Worm (Caenorhabditis elegans): ENCODE data around the gene F09E10.6.

F09E10.6 gene

DNA sequence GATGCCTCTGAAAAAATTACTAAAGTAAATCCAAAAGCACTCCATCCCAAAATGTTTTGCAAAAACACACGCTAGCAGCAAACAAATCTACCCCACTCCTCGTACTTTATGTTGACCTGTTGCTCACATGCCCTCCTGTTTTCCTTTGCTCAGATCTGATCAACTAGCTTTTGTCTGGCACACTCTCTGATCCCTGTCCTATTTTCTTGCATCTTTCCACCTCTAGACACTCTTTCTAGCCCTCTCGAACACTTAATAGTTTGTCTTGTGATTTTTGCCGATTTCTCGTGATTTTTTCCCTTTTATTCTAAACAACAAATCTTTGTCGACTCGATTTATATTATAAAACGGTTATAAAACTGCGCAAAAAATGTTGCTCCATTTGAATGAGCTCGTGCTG lies 38.7 kb upstream of the F09E10.6 start, which contains the start of gene K06A9.2 (continued):
- TF ChIP-seq mep-1 (tag; optimal IDR thresholded peaks at IDR 0.05) = peak; percentile 35
- no peak for TF ChIP-seq unc-98 (GFP tag; IDR thresholded peaks at IDR 0.05)
- TF ChIP-seq irx-1 (tag; optimal IDR thresholded peaks at IDR 0.05) = peak; percentile 6
- TF ChIP-seq fos-1 (tag; optimal IDR thresholded peaks at IDR 0.05) = no peak
- no peak for TF ChIP-seq efl-3 (GFP tag; optimal IDR thresholded peaks at IDR 0.05)
- no peak for TF ChIP-seq aha-1 (tag; optimal IDR thresholded peaks at IDR 0.05)
- TF ChIP-seq nhr-11 (tag; optimal IDR thresholded peaks at IDR 0.05) = peak; percentile 46
- no peak for TF ChIP-seq ceh-63 (GFP tag; optimal IDR thresholded peaks at IDR 0.05)
- no peak for TF ChIP-seq zag-1 (tag; optimal IDR thresholded peaks at IDR 0.05)
- peak; percentile 11 for TF ChIP-seq dsc-1 (tag; optimal IDR thresholded peaks at IDR 0.05)
- no peak for TF ChIP-seq sox-4 (tag; optimal IDR thresholded peaks at IDR 0.05)
- TF ChIP-seq ets-5 (GFP tag; IDR thresholded peaks at IDR 0.05) = no peak
- TF ChIP-seq snu-23 (GFP tag; optimal IDR thresholded peaks at IDR 0.05) = peak; percentile 58
- TF ChIP-seq lsy-2 (tag; optimal IDR thresholded peaks at IDR 0.05) = peak; percentile 47 to 48
- no peak for TF ChIP-seq hlh-17 (GFP tag; optimal IDR thresholded peaks at IDR 0.05; ENCODE audit: borderline replicate concordance)
- TF ChIP-seq swsn-7 (tag; optimal IDR thresholded peaks at IDR 0.05) = peak; percentile 14
- no peak for TF ChIP-seq tlp-1 (tag; optimal IDR thresholded peaks at IDR 0.05)
- no peak for TF ChIP-seq snpc-4 (tag; optimal IDR thresholded peaks at IDR 0.05)
- no peak for TF ChIP-seq nhr-28 (tag; optimal IDR thresholded peaks at IDR 0.05)
- TF ChIP-seq dpl-1 (GFP tag; optimal IDR thresholded peaks at IDR 0.05) = no peak
- TF ChIP-seq lin-14 (GFP tag; optimal IDR thresholded peaks at IDR 0.05) = peak; percentile 76
- TF ChIP-seq fkh-4 (tag; optimal IDR thresholded peaks at IDR 0.05; ENCODE audit: borderline replicate concordance) = no peak
- TF ChIP-seq ceh-8 (GFP tag; optimal IDR thresholded peaks at IDR 0.05) = no peak
- no peak for TF ChIP-seq elt-2 (tag; optimal IDR thresholded peaks at IDR 0.05)
- peak; percentile 67 for TF ChIP-seq skn-1 (tag; optimal IDR thresholded peaks at IDR 0.05)
- peak; percentile 41 for TF ChIP-seq nhr-77 (tag; optimal IDR thresholded peaks at IDR 0.05)
- no peak for TF ChIP-seq mef-2 (tag; optimal IDR thresholded peaks at IDR 0.05)
- no peak for TF ChIP-seq lin-13 (GFP tag; optimal IDR thresholded peaks at IDR 0.05)
- TF ChIP-seq nhr-71 (tag; optimal IDR thresholded peaks at IDR 0.05) = peak; percentile 84
- TF ChIP-seq unc-62 (GFP tag; optimal IDR thresholded peaks at IDR 0.05) = no peak
- TF ChIP-seq aly-2 (tag; optimal IDR thresholded peaks at IDR 0.05) = no peak
- peak in 1 of 2 experiments; percentile 3 for TF ChIP-seq efl-1 (optimal IDR thresholded peaks at IDR 0.05)
- no peak for TF ChIP-seq efl-1 (GFP tag; optimal IDR thresholded peaks at IDR 0.05 in 1 of 2)
- no peak for TF ChIP-seq Y116A8C.19 (tag; optimal IDR thresholded peaks at IDR 0.05; ENCODE audit: borderline replicate concordance)
- no peak for TF ChIP-seq unc-30 (tag; optimal IDR thresholded peaks at IDR 0.05)
- TF ChIP-seq elt-3 (tag; optimal IDR thresholded peaks at IDR 0.05) = no peak
- TF ChIP-seq jun-1 (tag; optimal IDR thresholded peaks at IDR 0.05) = no peak
- no peak for TF ChIP-seq ceh-82 (tag; optimal IDR thresholded peaks at IDR 0.05)

DNA sequence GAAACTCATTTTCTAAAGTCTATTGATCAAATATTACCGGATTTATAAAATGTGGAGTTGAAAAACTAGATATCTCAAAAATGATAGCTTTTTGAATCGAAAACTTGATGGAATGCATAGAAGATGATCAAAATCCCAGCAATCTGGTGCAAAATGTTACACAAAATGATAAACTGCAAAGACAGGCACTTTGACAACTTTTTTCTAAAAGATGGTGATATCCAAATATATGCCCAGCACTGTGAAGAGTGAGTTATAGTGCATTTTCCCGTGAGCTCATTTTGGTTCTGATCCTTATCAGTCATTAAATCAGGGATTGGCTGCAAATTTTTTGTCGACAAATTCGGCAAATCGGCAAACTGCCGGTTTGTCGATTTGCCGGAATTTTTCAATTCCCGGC lies 37.8 kb upstream of the F09E10.6 start, which contains the start of gene K06A9.3:
K06A9.3 (minus strand) TSS at position 101 of the 400 bp plus-strand sequence.
- TF ChIP-seq sox-4 (tag; optimal IDR thresholded peaks at IDR 0.05) (no peak), vab-15 (tag; optimal IDR thresholded peaks at IDR 0.05) (no peak), pax-3 (tag; optimal IDR thresholded peaks at IDR 0.05) (no peak), fkh-8 (tag; optimal IDR thresholded peaks at IDR 0.05) (no peak), lin-39 (tag; optimal IDR thresholded peaks at IDR 0.05) (no peak), zip-4 (GFP tag; optimal IDR thresholded peaks at IDR 0.05) (no peak), mep-1 (tag; optimal IDR thresholded peaks at IDR 0.05) (no peak), ets-5 (GFP tag; IDR thresholded peaks at IDR 0.05) (no peak), alr-1 (tag; optimal IDR thresholded peaks at IDR 0.05; ENCODE audit: borderline replicate concordance) (no peak), hlh-4 (tag; optimal IDR thresholded peaks at IDR 0.05) (no peak), ceh-8 (GFP tag; optimal IDR thresholded peaks at IDR 0.05) (no peak), nhr-19 (GFP tag; conservative IDR thresholded peaks at IDR 0.05) (no peak)
